Worm (Caenorhabditis elegans): ENCODE data around the gene hch-1.

The hch-1 gene

ce11 chrX:14654668-14655067, 45.1 kb downstream of the hch-1 start, which contains the start of gene syg-2:
TSS of gene syg-2 (plus strand) at chrX:14654968.
- TF ChIP-seq nhr-85 (tag) (no peak), fkh-10 (GFP tag; optimal IDR thresholded peaks at IDR 0.05) (no peak), nhr-28 (tag; optimal IDR thresholded peaks at IDR 0.05) (no peak), nhr-71 (tag; optimal IDR thresholded peaks at IDR 0.05) (no peak), mep-1 (tag; optimal IDR thresholded peaks at IDR 0.05) (no peak), ceh-63 (GFP tag; optimal IDR thresholded peaks at IDR 0.05) (no peak), sptf-1 (tag; optimal IDR thresholded peaks at IDR 0.05) (no peak), nhr-84 (tag; optimal IDR thresholded peaks at IDR 0.05) (no peak), skn-1 (tag; optimal IDR thresholded peaks at IDR 0.05) (no peak), nhr-19 (GFP tag; conservative IDR thresholded peaks at IDR 0.05) (no peak), ets-5 (GFP tag; IDR thresholded peaks at IDR 0.05) (no peak), irx-1 (tag; optimal IDR thresholded peaks at IDR 0.05) (no peak), lin-39 (tag; optimal IDR thresholded peaks at IDR 0.05) (no peak), unc-30 (tag; optimal IDR thresholded peaks at IDR 0.05) (no peak), F16B12.6 (tag; optimal IDR thresholded peaks at IDR 0.05) (no peak), lin-14 (GFP tag; optimal IDR thresholded peaks at IDR 0.05) (no peak), unc-130 (tag; optimal IDR thresholded peaks at IDR 0.05) (no peak), elt-3 (tag; optimal IDR thresholded peaks at IDR 0.05) (no peak), fos-1 (tag; optimal IDR thresholded peaks at IDR 0.05) (no peak), egl-27 (tag; optimal IDR thresholded peaks at IDR 0.05) (no peak)

DNA sequence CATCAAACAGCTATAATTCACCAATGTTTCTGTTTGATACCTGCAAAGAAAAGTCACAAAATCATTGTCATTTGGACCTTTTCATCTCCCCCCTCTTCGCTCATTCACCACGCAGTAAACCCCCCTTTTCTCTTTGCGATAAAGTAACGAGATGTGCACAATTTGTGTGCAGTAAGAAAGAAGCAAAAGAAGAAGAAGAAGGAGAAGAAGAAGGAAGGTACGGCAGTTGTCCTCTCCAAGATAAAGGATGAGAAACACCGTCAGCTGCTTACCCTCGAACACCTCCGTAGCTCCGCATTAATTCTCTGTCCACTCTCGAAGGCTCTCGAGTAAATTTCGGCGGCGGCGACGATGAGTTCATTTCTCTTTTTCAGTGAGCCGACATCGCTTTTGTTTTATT, 46.3 kb downstream of the hch-1 start:
- TF ChIP-seq elt-3 (tag; optimal IDR thresholded peaks at IDR 0.05) (no peak), ztf-4 (tag; optimal IDR thresholded peaks at IDR 0.05) (no peak), xbp-1 (tag; optimal IDR thresholded peaks at IDR 0.05) (no peak), C16A3.4 (tag; optimal IDR thresholded peaks at IDR 0.05) (no peak), egl-27 (tag; optimal IDR thresholded peaks at IDR 0.05) (no peak), mdl-1 (tag; optimal IDR thresholded peaks at IDR 0.05) (peak in 1 of 2 experiments; percentile 2), lin-15B (tag; optimal IDR thresholded peaks at IDR 0.05) (no peak), nhr-237 (tag; optimal IDR thresholded peaks at IDR 0.05) (no peak), hpl-2 (GFP tag; optimal IDR thresholded peaks at IDR 0.05) (no peak), pag-3 (tag; optimal IDR thresholded peaks at IDR 0.05; ENCODE audit: borderline replicate concordance, insufficient read depth) (no peak), dpl-1 (GFP tag; optimal IDR thresholded peaks at IDR 0.05) (no peak), nhr-84 (tag; optimal IDR thresholded peaks at IDR 0.05) (no peak), sup-37 (GFP tag; optimal IDR thresholded peaks at IDR 0.05) (no peak), nhr-71 (tag; optimal IDR thresholded peaks at IDR 0.05) (peak; percentile 52), ama-1 (optimal IDR thresholded peaks at IDR 0.05) (no peak), lin-39 (tag; optimal IDR thresholded peaks at IDR 0.05) (no peak), mep-1 (tag; optimal IDR thresholded peaks at IDR 0.05) (no peak), nhr-19 (GFP tag; conservative IDR thresholded peaks at IDR 0.05) (peak; percentile 18; the same call in 1 of the 2 replicates), vab-15 (tag; optimal IDR thresholded peaks at IDR 0.05) (no peak), isw-1 (GFP tag; IDR thresholded peaks at IDR 0.05) (no peak), mef-2 (tag; optimal IDR thresholded peaks at IDR 0.05) (no peak), rnt-1 (tag; optimal IDR thresholded peaks at IDR 0.05) (peak; percentile 68), nhr-11 (tag; optimal IDR thresholded peaks at IDR 0.05) (no peak), snu-23 (GFP tag; optimal IDR thresholded peaks at IDR 0.05) (peak; percentile 28), ztf-11 (tag; optimal IDR thresholded peaks at IDR 0.05) (no peak), C04F5.9 (tag; optimal IDR thresholded peaks at IDR 0.05) (no peak), zag-1 (tag; optimal IDR thresholded peaks at IDR 0.05) (no peak), lin-14 (GFP tag; optimal IDR thresholded peaks at IDR 0.05) (peak; percentile 75), alr-1 (tag; optimal IDR thresholded peaks at IDR 0.05; ENCODE audit: borderline replicate concordance) (no peak), pax-3 (tag; optimal IDR thresholded peaks at IDR 0.05) (no peak), Y116A8C.19 (tag; optimal IDR thresholded peaks at IDR 0.05; ENCODE audit: borderline replicate concordance) (no peak)
